Fruit fly (Drosophila melanogaster): ENCODE results near the gene Bet5.

Gene Bet5

DNA sequence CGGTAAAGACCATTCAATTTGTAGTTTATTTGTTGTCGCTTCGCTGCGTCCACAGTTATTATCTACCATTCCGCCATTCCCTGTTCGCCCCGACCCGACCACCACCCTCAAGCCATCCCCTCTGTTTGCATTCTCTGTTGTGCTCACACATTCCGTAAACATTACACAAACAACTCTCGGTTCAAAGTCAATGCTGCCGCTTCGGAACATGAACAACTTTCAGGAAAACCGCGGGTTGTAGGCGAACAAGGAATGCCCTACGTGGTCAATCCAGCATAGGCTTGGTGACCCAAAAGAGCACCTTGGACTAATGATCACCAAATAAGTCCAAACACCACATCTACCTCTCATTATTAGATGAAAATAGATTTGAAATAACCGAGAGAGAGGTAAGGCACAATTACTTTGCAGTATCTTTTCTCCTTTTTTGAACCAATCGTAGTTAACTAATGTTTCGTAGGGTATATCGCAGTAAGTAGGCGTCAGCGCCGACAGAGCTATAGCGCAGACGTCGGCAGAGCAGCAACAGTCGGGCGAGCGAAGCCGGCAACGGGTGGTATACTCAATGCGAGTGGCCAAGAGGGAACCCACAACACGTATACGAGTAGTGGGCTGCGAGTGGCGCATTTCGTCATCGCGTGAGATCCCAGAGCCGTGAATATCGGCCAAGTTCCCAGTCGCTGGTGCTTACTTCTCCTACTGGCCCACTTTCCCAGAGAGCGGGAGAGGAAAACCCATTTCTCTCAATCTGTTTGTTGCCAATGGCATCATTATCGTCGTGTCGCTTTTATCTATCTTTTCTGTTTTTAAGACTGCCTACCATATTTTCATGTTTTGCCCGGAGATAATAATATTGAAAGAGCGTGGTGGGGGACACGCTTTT, 23.3 kb downstream of the Bet5 start:
- TF ChIP-seq br (GFP tag; optimal IDR thresholded peaks at IDR 0.05) (peak; percentile 61), OdsH (GFP tag; optimal IDR thresholded peaks at IDR 0.05) (peak; percentile 43), Dfd (GFP tag; optimal IDR thresholded peaks at IDR 0.05) (no peak), dsf (GFP tag; optimal IDR thresholded peaks at IDR 0.05; ENCODE audit: borderline replicate concordance) (no peak), Jra (GFP tag; optimal IDR thresholded peaks at IDR 0.05) (no peak), Myc (optimal IDR thresholded peaks at IDR 0.05) (no peak), dmrt93B (GFP tag; optimal IDR thresholded peaks at IDR 0.05) (peak; percentile 40), dl (GFP tag; optimal IDR thresholded peaks at IDR 0.05; ENCODE audit: insufficient read depth in 1 of 2, partially characterized antibody in 2 of 2) (no peak), sage (GFP tag; optimal IDR thresholded peaks at IDR 0.05) (no peak), psq (GFP tag; optimal IDR thresholded peaks at IDR 0.05) (peak; percentile 43), ey (GFP tag; optimal IDR thresholded peaks at IDR 0.05) (peak; percentile 55), N (GFP tag; optimal IDR thresholded peaks at IDR 0.05) (no peak), sv (GFP tag; optimal IDR thresholded peaks at IDR 0.05) (peak; percentile 86), CrebA (GFP tag; optimal IDR thresholded peaks at IDR 0.05; ENCODE audit: borderline replicate concordance) (no peak), pan (optimal IDR thresholded peaks at IDR 0.05) (no peak), rgr (GFP tag; optimal IDR thresholded peaks at IDR 0.05) (peak; percentile 36), Rel (GFP tag; optimal IDR thresholded peaks at IDR 0.05) (no peak), Rel (tag; optimal IDR thresholded peaks at IDR 0.05) (no peak), Hr78 (GFP tag; optimal IDR thresholded peaks at IDR 0.05) (no peak), Sp1 (GFP tag; optimal IDR thresholded peaks at IDR 0.05) (peak; percentile 23), CG32264 (GFP tag; optimal IDR thresholded peaks at IDR 0.05) (peak; percentile 23), foxo (GFP tag; optimal IDR thresholded peaks at IDR 0.05) (peak; percentile 5 to 74), GATAd (GFP tag; optimal IDR thresholded peaks at IDR 0.05) (no peak), lola (GFP tag; optimal IDR thresholded peaks at IDR 0.05) (no peak), Dif (GFP tag; optimal IDR thresholded peaks at IDR 0.05; ENCODE audit: partially characterized antibody) (no peak), tai (GFP tag; optimal IDR thresholded peaks at IDR 0.05) (no peak), HLH106 (tag; optimal IDR thresholded peaks at IDR 0.05) (peak; percentile 56), brk (GFP tag; optimal IDR thresholded peaks at IDR 0.05) (no peak), Mio (GFP tag; optimal IDR thresholded peaks at IDR 0.05) (no peak), Hnf4 (GFP tag; optimal IDR thresholded peaks at IDR 0.05) (no peak), woc (GFP tag; optimal IDR thresholded peaks at IDR 0.05) (peak; percentile 34), Hr83 (GFP tag; optimal IDR thresholded peaks at IDR 0.05; ENCODE audit: poor library complexity, severe bottlenecking) (no peak), Abd-B (GFP tag; optimal IDR thresholded peaks at IDR 0.05) (no peak), h (GFP tag; optimal IDR thresholded peaks at IDR 0.05) (peak; percentile 75), Vsx2 (GFP tag; optimal IDR thresholded peaks at IDR 0.05; ENCODE audit: partially characterized antibody) (no peak), fru (GFP tag; optimal IDR thresholded peaks at IDR 0.05) (peak; percentile 90)

DNA sequence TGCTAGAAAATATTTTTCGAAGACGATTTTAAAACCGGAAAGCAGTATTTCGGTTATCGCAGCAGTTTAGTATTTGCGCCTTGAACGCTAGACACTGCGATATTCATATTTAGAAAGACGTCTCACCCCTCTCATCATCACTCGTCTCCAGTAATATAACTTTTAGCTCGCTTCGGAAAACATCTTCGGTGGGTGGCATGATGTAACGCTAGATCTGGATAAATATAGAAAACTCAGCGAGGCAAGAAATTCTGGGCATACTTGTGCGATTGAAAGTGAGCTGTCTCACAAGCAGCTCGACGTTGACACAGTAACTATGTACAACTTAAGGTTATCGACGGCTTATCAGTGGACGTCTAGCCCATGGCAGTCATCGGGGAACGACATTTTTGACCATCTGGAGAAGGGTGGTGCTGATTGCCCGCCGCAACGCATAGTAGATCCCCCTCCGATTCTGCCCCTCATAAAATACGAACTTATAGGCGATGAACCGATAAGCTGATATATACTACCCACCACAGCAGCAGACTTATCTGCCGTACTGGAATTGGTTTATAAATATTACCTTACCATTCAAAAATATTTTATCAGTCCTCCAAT, 24.1 kb downstream of the Bet5 start:
- TF ChIP-seq rgr (GFP tag; optimal IDR thresholded peaks at IDR 0.05), result no peak
- TF ChIP-seq dl (GFP tag; optimal IDR thresholded peaks at IDR 0.05; ENCODE audit: insufficient read depth in 1 of 2, partially characterized antibody in 2 of 2), result no peak
- TF ChIP-seq Rel (GFP tag; optimal IDR thresholded peaks at IDR 0.05), result no peak
- peak; percentile 51 for TF ChIP-seq Rel (tag; optimal IDR thresholded peaks at IDR 0.05)
- no peak for TF ChIP-seq woc (GFP tag; optimal IDR thresholded peaks at IDR 0.05)
- TF ChIP-seq Myc (optimal IDR thresholded peaks at IDR 0.05), result no peak
- no peak for TF ChIP-seq Vsx2 (GFP tag; optimal IDR thresholded peaks at IDR 0.05; ENCODE audit: partially characterized antibody)
- no peak for TF ChIP-seq OdsH (GFP tag; optimal IDR thresholded peaks at IDR 0.05)

DNA sequence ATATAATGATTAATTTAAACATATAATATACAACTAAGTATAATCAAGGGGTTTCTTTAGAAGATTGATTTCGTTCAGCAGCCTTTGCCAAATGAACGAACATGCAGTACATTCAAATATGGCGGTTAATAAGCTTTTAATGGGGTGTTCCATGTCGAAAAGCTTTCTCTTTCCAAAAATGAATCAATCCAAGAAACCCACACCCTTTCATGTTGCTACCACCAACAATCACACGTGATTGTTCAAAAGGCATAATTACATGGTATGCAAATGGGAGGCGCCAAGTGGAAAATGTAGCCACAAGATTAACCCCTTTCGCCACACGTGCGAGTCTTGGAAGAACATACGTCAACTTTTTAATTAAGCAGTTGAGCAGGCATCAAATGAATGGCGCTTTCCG, 25.9 kb downstream of the Bet5 start:
- TF ChIP-seq Abd-B (GFP tag; optimal IDR thresholded peaks at IDR 0.05) (no peak), sage (GFP tag; optimal IDR thresholded peaks at IDR 0.05) (peak; percentile 3), woc (GFP tag; optimal IDR thresholded peaks at IDR 0.05) (no peak), pan (optimal IDR thresholded peaks at IDR 0.05) (no peak)

Data from whole organism, wandering third instar larva.